Worm (Caenorhabditis elegans) whole organism, L3 larva: ENCODE results near the gene W06D12.6.

Source experiments
- nhr-23 ChIP-seq: fragments of 150-350 bp; optimal IDR thresholded peaks from 2 replicates; lab custom pipeline; 2014; ENCODE audit warnings: missing biosample characterization, missing genetic modification reagents, missing genetic modification characterization
- pha-4 ChIP-seq: fragments of 150-350 bp; optimal IDR thresholded peaks from 2 replicates; lab custom pipeline; 2014; ENCODE audit warnings: missing biosample characterization, missing genetic modification reagents, missing genetic modification characterization

- TF ChIP-seq pha-4 (tag; lab: Kevin White, UChicago) (no peak), nhr-23 (no peak)
Measured at ce11 chrV:17662260-17662659, 43.7 kb upstream of the W06D12.6 start.
